Worm (Caenorhabditis elegans): ENCODE measurements around the gene mml-1.

mml-1 gene

DNA sequence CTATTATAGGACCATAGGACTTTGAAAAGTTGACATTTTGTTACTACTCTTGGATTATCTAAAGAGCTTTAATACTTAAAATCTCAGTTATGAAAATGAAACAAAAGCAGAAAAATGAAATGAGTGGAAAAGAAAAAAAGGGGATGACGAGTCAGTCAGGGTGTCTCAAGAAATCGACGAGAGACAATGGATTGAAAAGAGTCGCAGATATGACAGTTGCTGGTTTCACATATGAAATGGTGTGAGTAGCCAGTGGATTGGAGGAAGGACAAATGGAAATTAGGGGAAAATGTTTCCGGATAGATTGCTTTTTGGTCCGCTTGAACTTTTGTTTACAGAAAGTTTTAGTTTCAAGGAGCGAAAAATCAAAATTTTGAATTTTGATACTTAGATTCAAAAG lies 22.7 kb upstream of the mml-1 start:
- TF ChIP-seq pha-4 (tag; optimal IDR thresholded peaks at IDR 0.05), result no peak
- TF ChIP-seq hmg-1.2 (GFP tag; IDR thresholded peaks at IDR 0.05), result peak; percentile 29; the same call in 1 of the 2 replicates

DNA sequence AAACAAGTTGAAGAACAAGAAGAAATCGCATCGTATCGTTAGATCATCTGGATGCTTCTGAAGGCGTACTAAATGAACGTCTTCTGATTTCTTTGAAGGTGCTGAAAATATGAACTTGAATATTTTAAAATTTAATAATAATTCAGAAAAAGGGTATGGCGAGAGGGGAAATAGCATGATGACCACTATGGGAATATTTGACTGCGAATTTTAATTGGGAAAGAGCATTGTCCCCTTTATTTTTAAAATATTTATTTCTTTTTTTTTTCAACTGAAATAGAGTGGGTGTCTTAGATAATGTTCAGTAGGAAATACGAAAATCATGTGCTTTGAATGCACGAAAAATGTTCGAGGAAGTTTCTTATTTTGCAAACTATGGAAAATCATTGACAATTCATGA lies 20.8 kb upstream of the mml-1 start, which contains the start of gene lgc-50:
Gene lgc-50 (minus strand): TSS at position 101 of the 400 bp plus-strand sequence.
- TF ChIP-seq nhr-27 (tag; optimal IDR thresholded peaks at IDR 0.05), result no peak

DNA sequence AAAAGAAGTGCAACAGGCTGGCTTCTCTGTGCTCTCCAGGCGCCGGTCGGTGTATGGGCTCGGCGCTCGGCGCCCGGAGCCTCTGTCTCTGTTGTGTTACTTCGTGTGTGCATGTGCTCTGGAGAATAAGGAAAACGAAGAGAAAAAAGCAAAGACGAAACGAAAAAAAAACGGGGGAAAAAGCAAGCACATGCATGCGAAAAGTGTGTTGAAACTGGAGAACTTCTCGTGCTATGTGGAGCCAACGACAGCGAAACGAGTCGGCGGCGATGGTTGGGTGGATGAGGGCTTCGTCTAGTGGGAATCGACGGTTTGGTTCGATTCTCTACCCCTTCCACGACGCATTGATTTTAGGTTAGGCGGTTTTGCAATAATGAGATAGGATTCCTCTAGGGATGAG lies 12.8 kb upstream of the mml-1 start:
- peak; percentile 13 for TF ChIP-seq ets-4 (GFP tag; optimal IDR thresholded peaks at IDR 0.05)
- peak in 1 of 2 experiments; percentile 3 for TF ChIP-seq let-607 (tag; optimal IDR thresholded peaks at IDR 0.05)
- peak; percentile 29 for TF ChIP-seq zim-3 (tag; optimal IDR thresholded peaks at IDR 0.05)
- no peak for TF ChIP-seq ztf-25 (GFP tag; IDR thresholded peaks at IDR 0.05)
- TF ChIP-seq repo-1 (tag; optimal IDR thresholded peaks at IDR 0.05), result peak; percentile 86
- TF ChIP-seq snpc-4 (GFP tag; optimal IDR thresholded peaks at IDR 0.05), result no peak
- TF ChIP-seq snpc-4 (tag; optimal IDR thresholded peaks at IDR 0.05), result peak in 3 of 4 experiments; percentile 69 to 75 (median 72)
- TF ChIP-seq madf-10 (tag; optimal IDR thresholded peaks at IDR 0.05), result peak; percentile 53
- TF ChIP-seq B0019.2 (GFP tag; conservative IDR thresholded peaks at IDR 0.05), result no peak
- TF ChIP-seq zfh-2 (GFP tag; conservative IDR thresholded peaks at IDR 0.05), result peak; percentile 95
- peak; percentile 8; the same call in 1 of the 2 replicates for TF ChIP-seq egrh-3 (GFP tag; IDR thresholded peaks at IDR 0.05)
- TF ChIP-seq nfyb-1 (GFP tag; IDR thresholded peaks at IDR 0.05), result 0 out of 2 replicates have a peak, but pooled peaks have one; percentile 28
- TF ChIP-seq ekl-4 (GFP tag; IDR thresholded peaks at IDR 0.05), result peak; percentile 33; the same call in 1 of the 2 replicates
- TF ChIP-seq sdz-38 (tag; optimal IDR thresholded peaks at IDR 0.05), result no peak
- peak; percentile 8 for TF ChIP-seq F23B12.7 (tag; optimal IDR thresholded peaks at IDR 0.05; ENCODE audit: insufficient read depth)
- TF ChIP-seq B0336.3 (GFP tag; IDR thresholded peaks at IDR 0.05), result peak; percentile 64; the same call in 1 of the 2 replicates
- peak; percentile 6 for TF ChIP-seq lin-54 (GFP tag; optimal IDR thresholded peaks at IDR 0.05)
- peak; percentile 40 for TF ChIP-seq ztf-26 (tag; optimal IDR thresholded peaks at IDR 0.05)
- TF ChIP-seq lin-35 (GFP tag; optimal IDR thresholded peaks at IDR 0.05), result peak in 1 of 3 experiments; percentile 51
- no peak for TF ChIP-seq mel-28 (tag; optimal IDR thresholded peaks at IDR 0.05; ENCODE audit: borderline replicate concordance)
- TF ChIP-seq egl-44 (GFP tag; IDR thresholded peaks at IDR 0.05), result no peak
- peak; percentile 35 for TF ChIP-seq K12H6.12 (tag; optimal IDR thresholded peaks at IDR 0.05)
- TF ChIP-seq hlh-12 (tag; optimal IDR thresholded peaks at IDR 0.05), result no peak
- peak; percentile 73 for TF ChIP-seq dox-1 (GFP tag; IDR thresholded peaks at IDR 0.05)
- no peak for TF ChIP-seq somi-1 (GFP tag; optimal IDR thresholded peaks at IDR 0.05)
- peak; percentile 39 for TF ChIP-seq atf-7 (tag; optimal IDR thresholded peaks at IDR 0.05)
- no peak for TF ChIP-seq mcd-1 (GFP tag; IDR thresholded peaks at IDR 0.05)
- TF ChIP-seq hrde-1 (tag; optimal IDR thresholded peaks at IDR 0.05; ENCODE audit: borderline replicate concordance), result no peak
- peak; percentile 50 for TF ChIP-seq ztf-18 (tag; optimal IDR thresholded peaks at IDR 0.05)
- 0 out of 2 replicates have a peak, but pooled peaks have one; percentile 14 for TF ChIP-seq madf-6 (GFP tag; IDR thresholded peaks at IDR 0.05)
- TF ChIP-seq fkh-3 (tag; optimal IDR thresholded peaks at IDR 0.05), result peak; percentile 18
- TF ChIP-seq nhr-179 (tag; optimal IDR thresholded peaks at IDR 0.05), result no peak
- peak; percentile 59 for TF ChIP-seq hmg-1.2 (GFP tag; IDR thresholded peaks at IDR 0.05)
- no peak for TF ChIP-seq Y79H2A.3 (GFP tag; conservative IDR thresholded peaks at IDR 0.05)
- peak; percentile 48 for TF ChIP-seq attf-5 (GFP tag; optimal IDR thresholded peaks at IDR 0.05)
- TF ChIP-seq pha-4 (tag; optimal IDR thresholded peaks at IDR 0.05), result no peak
- TF ChIP-seq bed-2 (GFP tag; IDR thresholded peaks at IDR 0.05), result no peak
- no peak for TF ChIP-seq K11D2.4 (GFP tag; IDR thresholded peaks at IDR 0.05)
- TF ChIP-seq rpc-1 (optimal IDR thresholded peaks at IDR 0.05), result peak; percentile 58
- peak; percentile 53 for TF ChIP-seq rpc-1 (tag; optimal IDR thresholded peaks at IDR 0.05)
- peak in 1 of 2 experiments; percentile 21 for TF ChIP-seq rec-8 (tag; optimal IDR thresholded peaks at IDR 0.05)
- peak; percentile 8 for TF ChIP-seq chd-7 (tag; optimal IDR thresholded peaks at IDR 0.05)
- TF ChIP-seq B0261.1 (tag; optimal IDR thresholded peaks at IDR 0.05), result peak; percentile 67
